Fruit fly (Drosophila melanogaster): ENCODE results near the gene CAH5.

Gene CAH5

DNA sequence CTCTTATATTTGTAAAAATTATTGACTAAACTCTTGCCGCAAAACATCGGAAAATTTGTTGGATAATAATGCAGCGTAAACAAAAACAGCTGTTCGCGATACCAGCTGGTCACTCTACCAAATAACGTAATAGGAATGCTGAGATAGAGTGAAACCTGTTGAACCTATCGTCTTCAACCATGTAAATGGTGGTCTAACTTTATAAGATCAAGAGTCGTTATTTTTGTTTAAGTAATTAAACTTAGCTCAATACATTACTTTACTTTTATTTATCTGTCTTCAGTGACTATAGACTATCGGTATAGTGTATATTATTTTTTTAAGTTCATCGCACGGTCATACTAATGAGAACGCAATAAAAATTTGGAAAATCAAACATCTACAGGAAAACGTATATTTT is 7.6 kb upstream of the CAH5 start, which contains the start of the genes CG1750 and spn-F (continued):
- TF ChIP-seq esg (GFP tag; conservative IDR thresholded peaks at IDR 0.05) (no peak), Lim3 (GFP tag; IDR thresholded peaks at IDR 0.05) (no peak), nerfin-2 (GFP tag; IDR thresholded peaks at IDR 0.05; ENCODE audit: partially characterized antibody) (no peak), CG18476 (GFP tag; optimal IDR thresholded peaks at IDR 0.05) (no peak), CG14860 (GFP tag; IDR thresholded peaks at IDR 0.05; ENCODE audit: partially characterized antibody) (peak; percentile 49; the same call in 2 of the 3 replicates), scrt (GFP tag; optimal IDR thresholded peaks at IDR 0.05) (peak; percentile 91), klu (GFP tag; IDR thresholded peaks at IDR 0.05) (no peak), her (GFP tag; optimal IDR thresholded peaks at IDR 0.05) (no peak), CG31441 (GFP tag; IDR thresholded peaks at IDR 0.05) (no peak), Lpt (GFP tag; optimal IDR thresholded peaks at IDR 0.05) (no peak), ftz-f1 (GFP tag; optimal IDR thresholded peaks at IDR 0.05) (no peak), CG1233 (GFP tag; optimal IDR thresholded peaks at IDR 0.05) (no peak), CG3726 (GFP tag; IDR thresholded peaks at IDR 0.05) (no peak), CG10366 (GFP tag; IDR thresholded peaks at IDR 0.05) (no peak), Gsc (GFP tag; IDR thresholded peaks at IDR 0.05) (no peak), tx (GFP tag; optimal IDR thresholded peaks at IDR 0.05) (no peak), CG11093 (GFP tag; IDR thresholded peaks at IDR 0.05) (no peak), Dad (GFP tag; optimal IDR thresholded peaks at IDR 0.05) (no peak), Dip3 (GFP tag; optimal IDR thresholded peaks at IDR 0.05) (no peak), D19A (tag; optimal IDR thresholded peaks at IDR 0.05) (no peak), caup (GFP tag; optimal IDR thresholded peaks at IDR 0.05; ENCODE audit: severe bottlenecking) (no peak), pros (GFP tag; optimal IDR thresholded peaks at IDR 0.05) (no peak), CG18619 (GFP tag; optimal IDR thresholded peaks at IDR 0.05) (no peak), dimm (GFP tag; IDR thresholded peaks at IDR 0.05) (no peak), CG10147 (GFP tag; optimal IDR thresholded peaks at IDR 0.05) (no peak), bcd (GFP tag; optimal IDR thresholded peaks at IDR 0.05) (no peak), row (GFP tag; IDR thresholded peaks at IDR 0.05) (peak; percentile 75), Spps (tag; optimal IDR thresholded peaks at IDR 0.05) (no peak), CG2712 (tag; optimal IDR thresholded peaks at IDR 0.05) (no peak), CG11560 (tag; IDR thresholded peaks at IDR 0.05) (no peak), Med (GFP tag) (peak; percentile 58), CG9215 (GFP tag; IDR thresholded peaks at IDR 0.05) (no peak), CG31365 (tag; optimal IDR thresholded peaks at IDR 0.05) (no peak), CG15269 (tag; optimal IDR thresholded peaks at IDR 0.05) (no peak), yki (optimal IDR thresholded peaks at IDR 0.05) (no peak), odd (GFP tag; optimal IDR thresholded peaks at IDR 0.05) (no peak), gem (tag; optimal IDR thresholded peaks at IDR 0.05) (no peak), org-1 (GFP tag; optimal IDR thresholded peaks at IDR 0.05) (no peak), slp2 (GFP tag; optimal IDR thresholded peaks at IDR 0.05) (no peak), CG17361 (GFP tag; IDR thresholded peaks at IDR 0.05) (0 out of 3 replicates have a peak, but pooled peaks have one; percentile 19), mam (GFP tag; optimal IDR thresholded peaks at IDR 0.05) (no peak), CG17568 (GFP tag; optimal IDR thresholded peaks at IDR 0.05) (no peak), CG6175 (GFP tag; IDR thresholded peaks at IDR 0.05) (no peak), run (tag; optimal IDR thresholded peaks at IDR 0.05) (no peak), hth (optimal IDR thresholded peaks at IDR 0.05) (no peak), CG32532 (GFP tag; IDR thresholded peaks at IDR 0.05) (no peak), fd64A (GFP tag; optimal IDR thresholded peaks at IDR 0.05) (no peak), lbe (GFP tag; optimal IDR thresholded peaks at IDR 0.05) (no peak), CG7987 (GFP tag; optimal IDR thresholded peaks at IDR 0.05) (no peak), vvl (GFP tag; IDR thresholded peaks at IDR 0.05) (no peak), lilli (GFP tag; optimal IDR thresholded peaks at IDR 0.05) (no peak), CG2129 (GFP tag; IDR thresholded peaks at IDR 0.05; ENCODE audit: partially characterized antibody) (peak; percentile 56; the same call in 1 of the 2 replicates), CG7928 (GFP tag; optimal IDR thresholded peaks at IDR 0.05) (no peak)
